Worm (Caenorhabditis elegans) whole organism, L4 larva: ENCODE results near the gene adal-1.

Experiments used
- F44E2.7 ChIP-seq: fragments of 200-800 bp; sonication (Bioruptor generic); IDR thresholded peaks from 2 replicates; pipeline ENCODE4 v2.1.2; 2022; ENCODE audit warnings: missing genetic modification characterization, missing compliant biosample characterization
- ZK337.2 ChIP-seq: fragments of 200-800 bp; sonication (Bioruptor generic); IDR thresholded peaks from 2 replicates; pipeline ENCODE4 v1.3.6; 2022; ENCODE audit warnings: missing genetic modification reagents, missing genetic modification characterization, missing compliant biosample characterization
- ZK546.5 ChIP-seq, 2 experiments: sonication (generic microtip); optimal IDR thresholded peaks; 2 replicates each; lab custom pipeline; 2017; ENCODE audit warnings: missing biosample characterization in 2 of 2, missing genetic modification characterization in 2 of 2
- aha-1 ChIP-seq: fragments of 150-350 bp; peaks from one replicate; lab custom pipeline; 2014; ENCODE audit warnings: missing biosample characterization, missing genetic modification characterization
- ceh-28 ChIP-seq: fragments of 150-350 bp; optimal IDR thresholded peaks from 2 replicates; lab custom pipeline; 2014; ENCODE audit warnings: missing biosample characterization, missing genetic modification reagents, missing genetic modification characterization
- ceh-32 ChIP-seq: sonication (generic microtip); optimal IDR thresholded peaks from 2 replicates; lab custom pipeline; 2016; ENCODE audit warnings: mild to moderate bottlenecking, missing genetic modification characterization, missing compliant biosample characterization; ENCODE audit not compliant: poor library complexity
- ceh-62 ChIP-seq: sonication (generic microtip); optimal IDR thresholded peaks from 2 replicates; lab custom pipeline; 2017; ENCODE audit warnings: missing biosample characterization, missing genetic modification characterization
- ces-1 ChIP-seq: fragments of 150-350 bp; sonication (generic microtip); optimal IDR thresholded peaks from 4 replicates; lab custom pipeline; 2014; ENCODE audit warnings: missing biosample characterization, missing genetic modification reagents, missing genetic modification characterization
- cey-2 ChIP-seq: sonication (generic microtip); optimal IDR thresholded peaks from 3 replicates; lab custom pipeline; 2017; ENCODE audit warnings: missing genetic modification characterization, mild to moderate bottlenecking, missing compliant biosample characterization, antibody characterized with exemption, borderline replicate concordance; ENCODE audit not compliant: insufficient read depth
- daf-12 ChIP-seq: fragments of 150-350 bp; optimal IDR thresholded peaks from 2 replicates; lab custom pipeline; 2014; ENCODE audit warnings: missing biosample characterization, missing genetic modification reagents, missing genetic modification characterization
- daf-16 ChIP-seq, 3 experiments: sonication (generic microtip); optimal IDR thresholded peaks; 2 replicates each; lab custom pipeline; 2016 to 2017; ENCODE audit warnings: missing genetic modification characterization in 3 of 3, missing genetic modification reagents in 3 of 3, mild to moderate bottlenecking in 2 of 3, missing compliant biosample characterization in 2 of 3, missing biosample characterization in 1 of 3, moderate library complexity in 1 of 3
- daf-19 ChIP-seq: fragments of 200-800 bp; sonication (Bioruptor generic); conservative IDR thresholded peaks from 2 replicates; pipeline ENCODE4 v1.3.6; 2022; ENCODE audit warnings: missing genetic modification characterization, missing compliant biosample characterization
- dmd-6 ChIP-seq: fragments of 200-800 bp; sonication (Bioruptor generic); IDR thresholded peaks from 2 replicates; pipeline ENCODE4 v1.3.6; 2022; ENCODE audit warnings: missing genetic modification reagents, missing genetic modification characterization, missing compliant biosample characterization
- dmd-8 ChIP-seq: fragments of 200-800 bp; sonication (Bioruptor generic); IDR thresholded peaks from 2 replicates; pipeline ENCODE4 v1.3.6; 2022; ENCODE audit warnings: missing genetic modification characterization, missing compliant biosample characterization
- dve-1 ChIP-seq: sonication (generic microtip); optimal IDR thresholded peaks from 2 replicates; lab custom pipeline; 2017; ENCODE audit warnings: antibody characterized with exemption, mild to moderate bottlenecking, missing genetic modification characterization, missing compliant biosample characterization; ENCODE audit not compliant: insufficient read depth
- egl-43 ChIP-seq: fragments of 200-800 bp; sonication (Bioruptor generic); IDR thresholded peaks from 2 replicates; pipeline ENCODE4 v1.3.6; 2022; ENCODE audit warnings: missing genetic modification reagents, missing genetic modification characterization, missing compliant biosample characterization
- hif-1 ChIP-seq, 2 experiments: sonication (generic microtip); optimal IDR thresholded peaks; 2 replicates each; lab custom pipeline; 2016 to 2017; ENCODE audit warnings: missing compliant biosample characterization in 2 of 2, missing genetic modification characterization in 2 of 2, missing genetic modification reagents in 2 of 2, missing genotype in 2 of 2, mild to moderate bottlenecking in 1 of 2
- hlh-11 ChIP-seq: fragments of 200-800 bp; sonication (Bioruptor generic); optimal IDR thresholded peaks from 2 replicates; lab custom pipeline; 2018; ENCODE audit warnings: mild to moderate bottlenecking, missing genetic modification characterization, missing compliant biosample characterization
- hlh-30 ChIP-seq: sonication (generic microtip); optimal IDR thresholded peaks from 2 replicates; lab custom pipeline; 2017; ENCODE audit warnings: antibody characterized with exemption, mild to moderate bottlenecking, missing genetic modification characterization, missing compliant biosample characterization; ENCODE audit not compliant: insufficient read depth
- hmg-1.1 ChIP-seq: fragments of 200-800 bp; sonication (Bioruptor generic); IDR thresholded peaks from 2 replicates; pipeline ENCODE4 v1.3.6; 2022; ENCODE audit warnings: missing genetic modification reagents, missing genetic modification characterization, missing compliant biosample characterization
- lin-15B ChIP-seq: fragments of 150-350 bp; sonication (generic microtip); optimal IDR thresholded peaks from 3 replicates; lab custom pipeline; 2014; ENCODE audit warnings: missing biosample characterization, missing genetic modification characterization
- lin-29 ChIP-seq: fragments of 200-800 bp; sonication (Bioruptor generic); IDR thresholded peaks from 2 replicates; pipeline ENCODE4 v1.3.6; 2022; ENCODE audit warnings: missing genetic modification reagents, missing genetic modification characterization, missing compliant biosample characterization
- lsy-2 ChIP-seq, 2 experiments: fragments of 150-350 bp in 1 of 2; sonication (generic microtip) in 1 of 2; optimal IDR thresholded peaks; 2 replicates each; lab custom pipeline; 2014 to 2017; ENCODE audit warnings: missing biosample characterization in 2 of 2, missing genetic modification characterization in 2 of 2
- mes-2 ChIP-seq: sonication (generic microtip); optimal IDR thresholded peaks from 2 replicates; lab custom pipeline; 2016; ENCODE audit warnings: missing genotype, mild to moderate bottlenecking, missing genetic modification characterization, missing compliant biosample characterization; ENCODE audit not compliant: poor library complexity, severe bottlenecking
- mxl-3 ChIP-seq: fragments of 200-800 bp; sonication (Bioruptor generic); optimal IDR thresholded peaks from 2 replicates; lab custom pipeline; 2018; ENCODE audit warnings: mild to moderate bottlenecking, missing genetic modification characterization, missing compliant biosample characterization
- nhr-11 ChIP-seq: fragments of 150-350 bp; optimal IDR thresholded peaks from 2 replicates; lab custom pipeline; 2014; ENCODE audit warnings: missing biosample characterization, missing genetic modification characterization
- nhr-237 ChIP-seq: sonication (generic microtip); optimal IDR thresholded peaks from 2 replicates; lab custom pipeline; 2017; ENCODE audit warnings: missing biosample characterization, missing genetic modification characterization
- nhr-25 ChIP-seq: sonication (generic microtip); optimal IDR thresholded peaks from 2 replicates; lab custom pipeline; 2017; ENCODE audit warnings: missing genetic modification characterization, mild to moderate bottlenecking, missing compliant biosample characterization, antibody characterized with exemption, moderate library complexity, borderline replicate concordance; ENCODE audit not compliant: insufficient read depth
- nhr-41 ChIP-seq: fragments of 200-800 bp; sonication (Bioruptor generic); IDR thresholded peaks from 2 replicates; pipeline ENCODE4 v1.3.6; 2022; ENCODE audit warnings: missing genetic modification reagents, missing genetic modification characterization, missing compliant biosample characterization
- nhr-76 ChIP-seq: fragments of 150-350 bp; optimal IDR thresholded peaks from 2 replicates; lab custom pipeline; 2014; ENCODE audit warnings: missing biosample characterization, missing genetic modification characterization
- nhr-77 ChIP-seq: fragments of 150-350 bp; optimal IDR thresholded peaks from 2 replicates; lab custom pipeline; 2014; ENCODE audit warnings: missing biosample characterization, missing genetic modification characterization
- php-3 ChIP-seq: fragments of 200-800 bp; sonication (Bioruptor generic); IDR thresholded peaks from 2 replicates; pipeline ENCODE4 v1.3.6; 2022; ENCODE audit warnings: missing genetic modification reagents, missing genetic modification characterization, missing compliant biosample characterization
- rbr-2 ChIP-seq: sonication (generic microtip); optimal IDR thresholded peaks from 2 replicates; lab custom pipeline; 2016; ENCODE audit warnings: missing genotype, missing genetic modification characterization, missing compliant biosample characterization
- saeg-2 ChIP-seq: fragments of 200-800 bp; sonication (Bioruptor generic); IDR thresholded peaks from 2 replicates; pipeline ENCODE4 v1.3.6; 2022; ENCODE audit warnings: missing genetic modification reagents, missing genetic modification characterization, missing compliant biosample characterization
- sdz-12 ChIP-seq: fragments of 200-800 bp; sonication (Bioruptor generic); optimal IDR thresholded peaks from 2 replicates; lab custom pipeline; 2018; ENCODE audit warnings: mild to moderate bottlenecking, missing genetic modification characterization, missing compliant biosample characterization
- set-16 ChIP-seq: fragments of 200-800 bp; sonication (Bioruptor generic); IDR thresholded peaks from 2 replicates; pipeline ENCODE4 v1.3.6; 2022; ENCODE audit warnings: missing genetic modification reagents, missing genetic modification characterization, missing compliant biosample characterization
- tra-1 ChIP-seq: fragments of 200-800 bp; sonication (Bioruptor generic); IDR thresholded peaks from 2 replicates; pipeline ENCODE4 v1.3.6; 2022; ENCODE audit warnings: missing genetic modification reagents, missing genetic modification characterization, missing compliant biosample characterization
- unc-62 ChIP-seq, 3 experiments: fragments of 150-350 bp in 1 of 3; sonication (generic microtip); optimal IDR thresholded peaks in 2 of 3; peaks in 1 of 3; 1 replicate in 1 of 3; 2 replicates in 2 of 3; lab custom pipeline; 2014 to 2017; ENCODE audit warnings: missing biosample characterization in 3 of 3, missing genetic modification characterization in 3 of 3, missing genetic modification reagents in 3 of 3, missing genotype in 1 of 3
- zfp-2 ChIP-seq: sonication (generic microtip); optimal IDR thresholded peaks from 2 replicates; lab custom pipeline; 2016; ENCODE audit warnings: mild to moderate bottlenecking, missing genetic modification characterization, missing compliant biosample characterization

adal-1 gene

DNA sequence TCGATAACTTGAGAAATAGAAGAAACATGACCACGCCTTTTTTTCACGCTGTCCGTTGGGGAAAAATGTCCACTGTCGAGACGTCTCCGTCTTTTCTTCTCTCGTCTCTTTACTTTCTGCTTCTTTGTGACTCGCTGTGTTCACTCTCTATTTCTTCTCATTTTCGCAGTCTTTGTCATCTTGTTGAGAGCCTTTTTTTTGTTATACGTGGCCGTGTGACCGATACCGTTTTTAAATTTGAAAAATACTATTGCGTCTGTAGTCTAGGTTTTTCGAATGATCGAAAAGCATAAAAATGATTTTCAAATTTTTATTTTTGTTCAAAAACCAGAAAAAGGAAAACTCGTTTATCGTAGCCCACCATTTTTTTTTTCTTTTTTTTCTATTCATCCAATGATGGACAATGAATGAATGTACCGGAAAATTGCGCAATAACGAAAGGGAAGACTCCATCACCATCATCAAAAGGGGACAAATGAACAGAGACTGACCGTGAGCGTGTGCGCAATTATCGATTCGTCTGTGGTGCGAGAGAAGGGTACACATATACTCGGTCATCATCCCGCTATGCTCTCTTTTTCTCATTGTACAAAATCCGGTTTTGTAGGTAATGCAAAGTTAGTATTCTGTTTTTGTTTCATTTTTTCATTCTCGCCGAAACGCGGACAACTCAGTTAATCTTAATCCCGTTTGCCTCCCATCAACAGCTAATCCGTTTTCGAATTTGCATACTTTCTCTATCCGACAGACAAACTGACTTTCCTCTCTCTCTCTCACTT is 49.0 kb downstream of the adal-1 start:
- TF ChIP-seq ceh-28 (peak; percentile 48), ces-1 (GFP tag; lab: Kevin White, UChicago) (peak; percentile 42), dve-1 (tag; lab: Kevin White, UChicago) (peak; percentile 36), mes-2 (peak; percentile 45), hlh-30 (tag; lab: Kevin White, UChicago) (peak; percentile 47), nhr-11 (tag; lab: Kevin White, UChicago) (no peak), lsy-2 (tag; optimal IDR thresholded peaks at IDR 0.05; lab: Kevin White, UChicago) (peak in 1 of 2 experiments; percentile 18), nhr-77 (tag; lab: Kevin White, UChicago) (no peak), unc-62 (GFP tag; optimal IDR thresholded peaks at IDR 0.05 in 1 of 2; lab: Kevin White, UChicago) (peak in 1 of 2 experiments; percentile 84), unc-62 (tag; optimal IDR thresholded peaks at IDR 0.05; lab: Kevin White, UChicago) (no peak), aha-1 (peak; percentile 12), daf-19 (GFP tag; lab: Robert Waterston, UW) (no peak)

DNA sequence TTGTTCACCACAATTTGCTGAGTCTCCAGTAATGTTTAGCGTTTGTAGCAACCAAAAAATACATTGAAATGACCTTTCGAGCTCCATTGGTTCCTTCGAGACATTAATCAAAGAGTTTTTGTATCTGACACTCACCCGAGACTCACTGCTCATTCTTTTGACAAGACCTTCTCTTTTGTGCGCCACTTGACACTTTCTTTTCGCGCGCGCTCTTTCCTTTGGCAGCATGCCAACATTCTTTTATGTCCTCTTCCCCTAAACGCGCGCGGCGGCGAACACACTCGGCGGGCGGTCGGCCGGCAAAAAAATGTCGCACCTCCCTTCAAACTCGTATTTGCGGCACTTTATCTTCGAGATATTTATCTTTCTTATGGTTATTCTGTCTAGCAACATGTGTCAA is 49.8 kb downstream of the adal-1 start:
- TF ChIP-seq nhr-77 (tag; lab: Kevin White, UChicago) (no peak), nhr-25 (tag; lab: Kevin White, UChicago) (no peak), nhr-41 (GFP tag; lab: Robert Waterston, UW) (peak; percentile 10; the same call in 1 of the 2 replicates), daf-16 (GFP tag; optimal IDR thresholded peaks at IDR 0.05; lab: Kevin White, UChicago) (no peak), daf-16 (tag; optimal IDR thresholded peaks at IDR 0.05; lab: Kevin White, UChicago) (no peak), hlh-11 (tag; lab: Kevin White, UChicago) (peak; percentile 26), dmd-6 (peak; percentile 50; the same call in 1 of the 2 replicates), zfp-2 (tag; lab: Kevin White, UChicago) (no peak), rbr-2 (tag; lab: Kevin White, UChicago) (peak; percentile 38), saeg-2 (no peak), sdz-12 (GFP tag; lab: Kevin White, UChicago) (no peak), mxl-3 (GFP tag; lab: Kevin White, UChicago) (no peak), hmg-1.1 (GFP tag; lab: Robert Waterston, UW) (peak; percentile 29; the same call in 1 of the 2 replicates), tra-1 (GFP tag; lab: Robert Waterston, UW) (0 out of 2 replicates have a peak, but pooled peaks have one; percentile 37), daf-12 (tag; lab: Kevin White, UChicago) (no peak), lin-29 (GFP tag; lab: Robert Waterston, UW) (no peak), ZK337.2 (no peak), egl-43 (0 out of 2 replicates have a peak, but pooled peaks have one; percentile 7), mes-2 (peak; percentile 47), php-3 (0 out of 2 replicates have a peak, but pooled peaks have one; percentile 8), set-16 (GFP tag; lab: Robert Waterston, UW) (peak; percentile 48), cey-2 (tag; lab: Kevin White, UChicago) (no peak), F44E2.7 (GFP tag; lab: Robert Waterston, UW) (no peak), hif-1 (tag; optimal IDR thresholded peaks at IDR 0.05; lab: Kevin White, UChicago) (no peak), nhr-76 (tag; lab: Kevin White, UChicago) (no peak), dmd-8 (GFP tag; lab: Robert Waterston, UW) (0 out of 2 replicates have a peak, but pooled peaks have one; percentile 23), ZK546.5 (tag; optimal IDR thresholded peaks at IDR 0.05; lab: Kevin White, UChicago) (no peak), ceh-32 (tag; lab: Kevin White, UChicago) (no peak), lin-15B (tag; lab: Kevin White, UChicago) (no peak), nhr-237 (tag; lab: Kevin White, UChicago) (no peak), unc-62 (GFP tag; optimal IDR thresholded peaks at IDR 0.05 in 1 of 2; lab: Kevin White, UChicago) (peak in 1 of 2 experiments; percentile 76), unc-62 (tag; optimal IDR thresholded peaks at IDR 0.05; lab: Kevin White, UChicago) (no peak), ceh-62 (tag; lab: Kevin White, UChicago) (no peak)
- TF ChIP-seq, all 104 proteins: peak for 12
